Worm (Caenorhabditis elegans) whole organism, early embryonic: ENCODE measurements around the gene gop-1.

Source experiments
- B0310.2 ChIP-seq: sonication (generic microtip); optimal IDR thresholded peaks from 2 replicates; lab custom pipeline; 2016; ENCODE audit warnings: mild to moderate bottlenecking, missing genetic modification characterization, missing compliant biosample characterization
- F13C5.2 ChIP-seq: sonication (generic microtip); optimal IDR thresholded peaks from 2 replicates; lab custom pipeline; 2017; ENCODE audit warnings: mild to moderate bottlenecking, missing genetic modification characterization, inconsistent platforms, missing compliant biosample characterization
- aly-1 ChIP-seq: sonication (generic microtip); optimal IDR thresholded peaks from 2 replicates; lab custom pipeline; 2016; ENCODE audit warnings: missing genetic modification characterization, missing compliant biosample characterization
- ama-1 ChIP-seq: fragments of 150-350 bp; optimal IDR thresholded peaks from 2 replicates; lab custom pipeline; 2014
- ceh-13 ChIP-seq: fragments of 200-800 bp; sonication (Bioruptor generic); optimal IDR thresholded peaks from 2 replicates; lab custom pipeline; 2018; ENCODE audit warnings: mild to moderate bottlenecking, missing genetic modification characterization, missing compliant biosample characterization
- ceh-36 ChIP-seq: sonication (generic microtip); optimal IDR thresholded peaks from 2 replicates; lab custom pipeline; 2016; ENCODE audit warnings: missing genetic modification characterization, inconsistent platforms, missing compliant biosample characterization
- ets-7 ChIP-seq: sonication (generic microtip); optimal IDR thresholded peaks from 2 replicates; lab custom pipeline; 2016; ENCODE audit warnings: missing genotype, missing genetic modification characterization, missing compliant biosample characterization
- flt-1 ChIP-seq: fragments of 200-800 bp; sonication (Bioruptor generic); IDR thresholded peaks from 2 replicates; pipeline ENCODE4 v1.3.6; 2022; ENCODE audit warnings: missing genetic modification characterization, missing compliant biosample characterization
- hmbx-1 ChIP-seq: sonication (generic microtip); optimal IDR thresholded peaks from 2 replicates; lab custom pipeline; 2016; ENCODE audit warnings: mild to moderate bottlenecking, missing genetic modification characterization, missing compliant biosample characterization
- hmg-4 ChIP-seq: fragments of 200-800 bp; sonication (Bioruptor generic); optimal IDR thresholded peaks from 2 replicates; lab custom pipeline; 2018; ENCODE audit warnings: mild to moderate bottlenecking, missing genetic modification characterization, missing compliant biosample characterization
- hnd-1 ChIP-seq: sonication (generic microtip); optimal IDR thresholded peaks from 2 replicates; lab custom pipeline; 2016; ENCODE audit warnings: missing genetic modification characterization, missing compliant biosample characterization
- pes-1 ChIP-seq: fragments of 200-800 bp; sonication (Bioruptor generic); IDR thresholded peaks from 2 replicates; pipeline ENCODE4 v1.3.6; 2022; ENCODE audit warnings: missing genetic modification reagents, missing genetic modification characterization, missing compliant biosample characterization
- scrt-1 ChIP-seq: fragments of 200-800 bp; sonication (Bioruptor generic); IDR thresholded peaks from 2 replicates; pipeline ENCODE4 v1.3.6; 2022; ENCODE audit warnings: missing genetic modification characterization, missing compliant biosample characterization
- sea-1 ChIP-seq: fragments of 200-800 bp; sonication (Bioruptor generic); conservative IDR thresholded peaks from 2 replicates; pipeline ENCODE4 v1.3.6; 2022; ENCODE audit warnings: missing genetic modification characterization, missing compliant biosample characterization
- tbx-11 ChIP-seq: fragments of 200-800 bp; sonication (Bioruptor generic); IDR thresholded peaks from 2 replicates; pipeline ENCODE4 v1.3.6; 2022; ENCODE audit warnings: missing genetic modification characterization, missing compliant biosample characterization
- tbx-37 ChIP-seq: fragments of 200-800 bp; sonication (Bioruptor generic); conservative IDR thresholded peaks from 2 replicates; pipeline ENCODE4 v1.3.6; 2022; ENCODE audit warnings: missing genetic modification reagents, missing genetic modification characterization, missing compliant biosample characterization
- tra-4 ChIP-seq: sonication (generic microtip); optimal IDR thresholded peaks from 2 replicates; lab custom pipeline; 2017; ENCODE audit warnings: missing genetic modification characterization, missing compliant biosample characterization

The gop-1 gene

DNA sequence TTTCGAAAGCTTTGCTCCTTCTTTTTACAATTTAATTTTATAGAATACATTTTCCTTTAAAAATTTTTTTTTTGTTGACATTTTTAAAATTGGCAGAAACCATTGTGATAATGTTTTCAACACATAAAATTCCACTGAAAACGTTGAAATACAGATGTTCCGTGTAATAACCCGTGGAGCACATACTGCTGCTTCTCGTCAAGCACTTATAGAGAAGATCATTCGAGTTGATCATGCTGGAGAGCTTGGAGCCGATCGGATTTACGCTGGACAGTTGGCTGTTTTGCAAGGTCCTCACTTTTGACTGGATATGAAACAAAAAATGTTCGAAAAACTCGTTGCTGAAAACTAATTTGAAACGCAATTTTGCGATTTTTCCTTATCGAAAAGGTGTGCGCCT, 23.5 kb downstream of the gop-1 start, which contains the start of gene clk-1:
Gene clk-1 (plus strand): TSS at position 155 of the 400 bp plus-strand sequence.
- TF ChIP-seq tbx-37 (GFP tag; lab: Robert Waterston, UW) (no peak), hmg-4 (GFP tag; lab: Kevin White, UChicago) (no peak), F13C5.2 (no peak), pes-1 (GFP tag; lab: Robert Waterston, UW) (no peak), tra-4 (tag; lab: Kevin White, UChicago) (no peak), ama-1 (lab: Kevin White, UChicago) (no peak), scrt-1 (no peak), flt-1 (GFP tag; lab: Robert Waterston, UW) (no peak), hnd-1 (no peak), ceh-13 (GFP tag; lab: Kevin White, UChicago) (no peak), ets-7 (no peak), B0310.2 (no peak), sea-1 (GFP tag; lab: Robert Waterston, UW) (no peak), tbx-11 (GFP tag; lab: Robert Waterston, UW) (no peak), ceh-36 (no peak), aly-1 (tag; lab: Kevin White, UChicago) (no peak)

DNA sequence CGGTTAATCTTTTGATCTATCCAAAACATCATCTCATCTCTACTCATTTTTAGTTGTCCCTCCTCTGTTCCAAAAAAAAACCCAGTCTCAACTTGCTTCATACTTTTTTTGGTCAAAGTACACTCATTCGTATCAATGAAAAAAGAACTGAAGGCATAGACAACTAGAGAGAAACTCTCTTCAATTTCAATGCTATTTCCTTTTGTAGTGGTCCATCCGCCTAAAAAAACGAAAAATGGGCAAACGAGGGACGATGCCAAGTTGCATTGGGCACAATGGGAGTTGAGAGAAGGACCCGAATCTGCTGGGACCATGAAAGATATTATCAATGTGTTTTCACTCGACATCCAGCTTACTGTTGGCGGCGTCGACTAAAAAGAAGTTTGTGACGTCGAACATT, 26.0 kb downstream of the gop-1 start:
- no peak for TF ChIP-seq aly-1 (tag; lab: Kevin White, UChicago)

DNA sequence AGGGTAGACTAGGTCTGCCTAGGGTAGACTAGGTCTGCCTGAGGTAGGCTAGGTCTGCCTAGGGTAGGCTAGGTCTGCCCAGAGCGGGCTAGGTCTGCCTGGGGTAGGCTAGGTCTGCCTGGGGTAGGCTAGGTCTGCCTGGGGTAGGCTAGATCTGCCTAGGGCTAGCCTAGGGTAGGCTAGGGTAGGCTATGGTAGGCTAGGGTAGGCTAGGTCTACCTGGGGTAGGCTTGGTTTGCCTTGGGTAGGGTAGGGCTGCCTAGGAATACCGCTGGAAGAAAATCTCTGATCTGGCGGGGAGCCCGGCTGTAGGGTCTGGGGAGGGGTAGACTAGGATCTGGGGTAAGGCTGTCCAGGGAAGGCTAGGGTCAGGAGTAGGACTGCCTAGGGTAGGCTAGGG, 31.2 kb downstream of the gop-1 start:
- TF ChIP-seq tbx-11 (GFP tag; lab: Robert Waterston, UW): no peak
- no peak for TF ChIP-seq ceh-36
- no peak for TF ChIP-seq tbx-37 (GFP tag; lab: Robert Waterston, UW)
- TF ChIP-seq hmg-4 (GFP tag; lab: Kevin White, UChicago): no peak
- no peak for TF ChIP-seq ets-7
- TF ChIP-seq flt-1 (GFP tag; lab: Robert Waterston, UW): no peak
- no peak for TF ChIP-seq aly-1 (tag; lab: Kevin White, UChicago)
- no peak for TF ChIP-seq ceh-13 (GFP tag; lab: Kevin White, UChicago)
- no peak for TF ChIP-seq scrt-1
- no peak for TF ChIP-seq tra-4 (tag; lab: Kevin White, UChicago)
- TF ChIP-seq hmbx-1 (tag; lab: Kevin White, UChicago): no peak
- no peak for TF ChIP-seq ama-1 (lab: Kevin White, UChicago)

DNA sequence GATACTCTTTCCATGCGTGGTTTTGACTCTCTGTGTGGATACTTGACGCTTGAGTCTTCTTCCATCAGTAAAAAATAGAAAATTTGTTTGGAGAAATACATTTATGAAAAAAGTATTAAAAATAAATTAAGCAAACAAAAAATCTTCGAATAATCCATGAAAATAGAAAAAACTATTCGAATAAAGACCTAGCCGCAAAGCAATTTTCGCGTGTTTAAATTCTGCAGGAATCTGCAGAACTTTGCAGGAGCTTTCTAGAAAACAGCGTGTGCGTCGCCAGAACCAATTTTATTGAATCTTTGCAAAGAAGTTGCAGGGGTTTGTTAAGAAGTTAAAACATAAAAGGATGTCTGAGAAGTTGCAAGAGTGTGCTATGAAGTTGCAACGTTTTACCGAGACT, 32.0 kb downstream of the gop-1 start, which contains the start of gene ZC395.11:
Gene ZC395.11 (minus strand): TSS at position 101 of the 400 bp plus-strand sequence.
- TF ChIP-seq ets-7 (no peak), hnd-1 (no peak), B0310.2 (no peak), hmg-4 (GFP tag; lab: Kevin White, UChicago) (no peak), ama-1 (lab: Kevin White, UChicago) (no peak), ceh-13 (GFP tag; lab: Kevin White, UChicago) (no peak), ceh-36 (no peak), sea-1 (GFP tag; lab: Robert Waterston, UW) (no peak), tra-4 (tag; lab: Kevin White, UChicago) (no peak), F13C5.2 (no peak), aly-1 (tag; lab: Kevin White, UChicago) (no peak), scrt-1 (no peak)

DNA sequence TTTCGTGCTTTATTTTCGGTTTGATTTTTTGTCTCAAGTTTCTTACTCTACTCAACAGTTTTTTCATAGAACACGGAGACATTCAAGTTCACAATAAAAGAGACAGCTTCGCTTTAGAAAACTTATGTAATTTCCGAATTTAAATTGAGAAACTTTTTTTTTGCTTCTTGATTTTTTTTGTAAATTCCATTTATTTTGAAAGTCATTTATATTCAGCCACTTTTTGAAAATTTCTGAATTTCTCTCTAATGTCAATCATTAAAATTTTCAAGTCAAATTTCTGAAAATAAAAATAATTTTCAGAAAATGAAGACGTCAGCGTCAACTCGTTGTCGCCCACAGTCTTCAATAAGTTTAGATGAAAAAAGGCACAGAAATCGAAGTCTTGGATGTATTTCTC, 33.6 kb downstream of the gop-1 start, which contains the start of gene T15B12.1:
Gene T15B12.1 (plus strand): TSS at position 301 of the 400 bp plus-strand sequence.
- TF ChIP-seq hmbx-1 (tag; lab: Kevin White, UChicago) (no peak), ceh-13 (GFP tag; lab: Kevin White, UChicago) (no peak), flt-1 (GFP tag; lab: Robert Waterston, UW) (no peak), ets-7 (no peak), ceh-36 (no peak), scrt-1 (no peak), ama-1 (lab: Kevin White, UChicago) (no peak), aly-1 (tag; lab: Kevin White, UChicago) (no peak), hmg-4 (GFP tag; lab: Kevin White, UChicago) (no peak), pes-1 (GFP tag; lab: Robert Waterston, UW) (no peak), sea-1 (GFP tag; lab: Robert Waterston, UW) (no peak), tbx-37 (GFP tag; lab: Robert Waterston, UW) (no peak), tra-4 (tag; lab: Kevin White, UChicago) (no peak), tbx-11 (GFP tag; lab: Robert Waterston, UW) (no peak), hnd-1 (no peak), F13C5.2 (no peak), B0310.2 (no peak)

DNA sequence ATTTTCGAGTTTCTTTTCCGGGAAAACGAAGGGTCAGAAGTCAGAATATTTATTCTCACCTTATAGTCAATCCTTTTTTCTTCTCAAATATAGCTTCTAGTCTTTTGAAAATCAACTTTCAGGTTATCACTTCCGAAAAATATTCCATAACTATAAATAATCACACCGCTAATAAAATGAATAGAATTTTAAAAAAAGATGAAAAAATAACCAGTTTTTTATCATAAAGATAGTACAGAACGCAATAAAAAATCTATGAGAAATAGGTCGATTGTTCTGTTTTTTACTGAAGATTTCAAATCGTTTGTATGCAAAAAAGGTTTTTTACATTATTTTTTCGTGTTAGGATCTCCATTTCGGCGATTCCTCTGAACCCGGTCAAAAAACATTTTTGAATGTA, 36.0 kb downstream of the gop-1 start:
- no peak for TF ChIP-seq ets-7
- no peak for TF ChIP-seq tbx-11 (GFP tag; lab: Robert Waterston, UW)
- no peak for TF ChIP-seq ceh-36
- no peak for TF ChIP-seq B0310.2
- TF ChIP-seq hnd-1: no peak
- TF ChIP-seq F13C5.2: no peak
- no peak for TF ChIP-seq sea-1 (GFP tag; lab: Robert Waterston, UW)
- no peak for TF ChIP-seq flt-1 (GFP tag; lab: Robert Waterston, UW)
- TF ChIP-seq tbx-37 (GFP tag; lab: Robert Waterston, UW): no peak
- TF ChIP-seq ama-1 (lab: Kevin White, UChicago): no peak
- TF ChIP-seq scrt-1: no peak
- no peak for TF ChIP-seq aly-1 (tag; lab: Kevin White, UChicago)
- TF ChIP-seq hmbx-1 (tag; lab: Kevin White, UChicago): no peak
- TF ChIP-seq hmg-4 (GFP tag; lab: Kevin White, UChicago): no peak
- no peak for TF ChIP-seq ceh-13 (GFP tag; lab: Kevin White, UChicago)

DNA sequence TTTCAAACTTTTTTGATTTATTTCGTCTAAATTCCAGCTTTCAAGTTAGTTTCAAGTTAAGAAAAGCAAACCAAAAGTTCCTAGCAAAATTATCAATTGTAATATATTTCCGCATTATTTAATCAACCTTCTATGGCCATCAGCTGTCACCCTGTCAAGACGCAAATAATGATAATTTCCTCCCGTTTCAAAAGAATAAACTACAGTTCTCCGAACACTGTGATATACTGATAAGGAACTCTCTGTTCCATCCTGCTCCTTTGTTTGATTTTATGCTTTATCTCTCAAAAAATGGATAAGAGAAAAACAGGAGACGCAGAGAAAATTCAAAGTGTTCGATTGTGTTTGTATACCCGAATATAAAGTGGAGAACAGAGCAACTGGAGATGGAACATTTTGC, 37.0 kb downstream of the gop-1 start:
- TF ChIP-seq ceh-13 (GFP tag; lab: Kevin White, UChicago): no peak
- no peak for TF ChIP-seq tra-4 (tag; lab: Kevin White, UChicago)
- no peak for TF ChIP-seq hnd-1
- no peak for TF ChIP-seq F13C5.2
- TF ChIP-seq ama-1 (lab: Kevin White, UChicago): no peak
- no peak for TF ChIP-seq B0310.2
- TF ChIP-seq flt-1 (GFP tag; lab: Robert Waterston, UW): no peak
- TF ChIP-seq aly-1 (tag; lab: Kevin White, UChicago): no peak
- TF ChIP-seq pes-1 (GFP tag; lab: Robert Waterston, UW): no peak
- no peak for TF ChIP-seq tbx-37 (GFP tag; lab: Robert Waterston, UW)
- TF ChIP-seq ceh-36: no peak
